Worm (Caenorhabditis elegans) whole organism, young adult: ENCODE data around the gene zgpa-1.

ENCODE experiments used
- Y53G8AR.9 ChIP-seq: fragments of 200-800 bp; sonication (Bioruptor generic); conservative IDR thresholded peaks from 2 replicates; pipeline ENCODE4 v1.3.6; 2022; ENCODE audit warnings: missing genetic modification reagents, missing genetic modification characterization, missing compliant biosample characterization
- mel-28 ChIP-seq: sonication (generic microtip); optimal IDR thresholded peaks from 2 replicates; lab custom pipeline; 2016; ENCODE audit warnings: borderline replicate concordance, mild to moderate bottlenecking, missing genetic modification characterization, missing compliant biosample characterization
- pha-4 ChIP-seq: fragments of 150-350 bp; sonication (generic microtip); optimal IDR thresholded peaks from 2 replicates; lab custom pipeline; 2014; ENCODE audit warnings: missing biosample characterization, missing genetic modification reagents, missing genetic modification characterization
- snpc-1.3 ChIP-seq: sonication (generic microtip); optimal IDR thresholded peaks from 2 replicates; lab custom pipeline; 2017; ENCODE audit warnings: missing genetic modification characterization, mild to moderate bottlenecking, missing compliant biosample characterization, antibody characterized with exemption, moderate library complexity, missing genotype, missing genetic modification reagents; ENCODE audit not compliant: insufficient read depth
- unc-62 ChIP-seq: fragments of 150-350 bp; optimal IDR thresholded peaks from 2 replicates; lab custom pipeline; 2014; ENCODE audit warnings: missing biosample characterization, missing genetic modification reagents, missing genetic modification characterization

ce11 chrIV:7804740-7805139, 7.9 kb downstream of the zgpa-1 start, which contains the start of gene C33H5.2:
- TF ChIP-seq Y53G8AR.9 (GFP tag; lab: Robert Waterston, UW) = no peak
- no peak for TF ChIP-seq mel-28 (tag; lab: Kevin White, UChicago)
- no peak for TF ChIP-seq pha-4 (tag; lab: Kevin White, UChicago)
- TF ChIP-seq unc-62 = no peak
- TF ChIP-seq snpc-1.3 (tag; lab: Kevin White, UChicago) = no peak
